Worm (Caenorhabditis elegans): ENCODE measurements around the gene raga-1.

DNA sequence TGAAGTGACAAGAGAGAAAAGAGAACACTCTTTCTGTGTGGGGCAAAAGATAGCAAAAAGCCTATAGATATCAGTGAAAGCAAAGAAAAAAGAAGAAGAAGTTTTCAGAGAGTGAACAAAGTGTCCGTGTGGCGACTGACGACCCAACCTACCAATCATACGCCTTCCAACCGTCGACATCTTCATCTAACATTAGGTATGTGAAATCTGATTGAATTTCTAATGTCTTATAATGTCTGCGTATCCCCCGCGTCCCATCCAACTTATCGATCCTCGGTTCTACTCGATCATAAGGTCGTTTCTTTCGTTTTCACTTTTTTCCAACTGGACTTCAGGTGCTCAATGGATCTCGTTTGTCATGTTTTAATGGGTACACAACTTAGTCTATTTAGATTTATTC lies 6.2 kb downstream of the raga-1 start:
- TF ChIP-seq ztf-28 (GFP tag; IDR thresholded peaks at IDR 0.05) (no peak), unc-62 (GFP tag; optimal IDR thresholded peaks at IDR 0.05) (no peak), hlh-26 (GFP tag; conservative IDR thresholded peaks at IDR 0.05) (no peak), F49E8.2 (tag; optimal IDR thresholded peaks at IDR 0.05; ENCODE audit: insufficient read depth) (no peak), Y79H2A.3 (GFP tag; conservative IDR thresholded peaks at IDR 0.05) (no peak), snpc-4 (GFP tag; optimal IDR thresholded peaks at IDR 0.05) (no peak), snpc-4 (tag; optimal IDR thresholded peaks at IDR 0.05) (no peak), ets-4 (GFP tag; optimal IDR thresholded peaks at IDR 0.05) (no peak), B0261.1 (tag; optimal IDR thresholded peaks at IDR 0.05) (no peak), hmg-1.2 (GFP tag; IDR thresholded peaks at IDR 0.05) (no peak), cebp-2 (GFP tag; IDR thresholded peaks at IDR 0.05) (no peak), ceh-79 (tag; optimal IDR thresholded peaks at IDR 0.05) (no peak), sea-2 (GFP tag; IDR thresholded peaks at IDR 0.05) (no peak), B0336.3 (GFP tag; IDR thresholded peaks at IDR 0.05) (no peak), rec-8 (tag; optimal IDR thresholded peaks at IDR 0.05) (no peak)

Measured in whole organism, young adult.